Worm (Caenorhabditis elegans) whole organism, young adult: ENCODE results near the gene D1069.3.

Source experiments
- B0336.3 ChIP-seq: fragments of 200-800 bp; sonication (Bioruptor generic); IDR thresholded peaks from 2 replicates; pipeline ENCODE4 v1.3.6; 2022; ENCODE audit warnings: missing genetic modification characterization, missing compliant biosample characterization
- Y67H2A.10 ChIP-seq: fragments of 200-800 bp; sonication (Bioruptor generic); conservative IDR thresholded peaks from 2 replicates; pipeline ENCODE4 v1.3.6; 2022; ENCODE audit warnings: missing genetic modification reagents, missing genetic modification characterization, missing compliant biosample characterization
- egl-44 ChIP-seq: fragments of 200-800 bp; sonication (Bioruptor generic); IDR thresholded peaks from 2 replicates; pipeline ENCODE4 v1.3.6; 2022; ENCODE audit warnings: missing genetic modification reagents, missing genetic modification characterization, missing compliant biosample characterization
- madf-8 ChIP-seq: fragments of 200-800 bp; sonication (Bioruptor generic); conservative IDR thresholded peaks from 2 replicates; pipeline ENCODE4 v1.3.6; 2022; ENCODE audit warnings: missing genetic modification reagents, missing genetic modification characterization, missing compliant biosample characterization
- mcd-1 ChIP-seq: fragments of 200-800 bp; sonication (Bioruptor generic); IDR thresholded peaks from 2 replicates; pipeline ENCODE4 v1.3.6; 2022; ENCODE audit warnings: missing genetic modification reagents, missing genetic modification characterization, missing compliant biosample characterization
- snpc-1.3 ChIP-seq: sonication (generic microtip); optimal IDR thresholded peaks from 2 replicates; lab custom pipeline; 2017; ENCODE audit warnings: missing genetic modification characterization, mild to moderate bottlenecking, missing compliant biosample characterization, antibody characterized with exemption, moderate library complexity, missing genotype, missing genetic modification reagents; ENCODE audit not compliant: insufficient read depth
- unc-130 ChIP-seq: sonication (generic microtip); optimal IDR thresholded peaks from 2 replicates; lab custom pipeline; 2016; ENCODE audit warnings: missing genetic modification reagents, missing genetic modification characterization, missing compliant biosample characterization
- unc-62 ChIP-seq: fragments of 150-350 bp; optimal IDR thresholded peaks from 2 replicates; lab custom pipeline; 2014; ENCODE audit warnings: missing biosample characterization, missing genetic modification reagents, missing genetic modification characterization

DNA sequence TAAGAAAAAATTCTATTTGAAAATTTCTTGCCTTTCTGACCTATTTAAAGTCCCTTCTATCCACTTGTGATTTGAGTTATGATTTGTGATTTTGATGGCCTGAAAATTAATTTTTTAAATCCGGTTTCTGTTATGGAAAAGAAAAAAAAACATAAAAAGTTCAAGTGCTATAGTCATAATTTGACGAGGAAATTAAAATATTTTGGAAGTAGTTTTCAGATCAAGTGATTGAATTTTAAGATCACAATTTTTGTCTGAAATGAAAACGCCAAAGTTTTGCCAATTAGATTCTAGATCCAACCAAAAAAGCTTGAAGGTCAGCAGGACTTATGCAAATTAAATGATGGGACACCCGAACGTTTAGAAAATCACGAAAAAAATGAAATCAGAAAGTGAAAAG lies 19.8 kb upstream of the D1069.3 start, which contains the start of gene ptr-3:
- no peak for TF ChIP-seq unc-62 (GFP tag; lab: Kevin White, UChicago)
- no peak for TF ChIP-seq unc-130 (GFP tag; lab: Kevin White, UChicago)
- no peak for TF ChIP-seq mcd-1
- TF ChIP-seq Y67H2A.10 = no peak
- no peak for TF ChIP-seq B0336.3 (GFP tag; lab: Robert Waterston, UW)
- TF ChIP-seq madf-8 (GFP tag; lab: Robert Waterston, UW) = no peak
- TF ChIP-seq egl-44 (GFP tag; lab: Robert Waterston, UW) = no peak
- TF ChIP-seq snpc-1.3 (tag; lab: Kevin White, UChicago) = no peak
